Fruit fly (Drosophila melanogaster) whole organism, pupa: ENCODE results near the gene CG3164.

Experiments used
- CG10348 ChIP-seq: fragments of 200-800 bp; sonication (Bioruptor generic); IDR thresholded peaks from 2 replicates; pipeline ENCODE4 v1.3.6; 2022; ENCODE audit warnings: missing biosample characterization, missing genetic modification characterization
- CG12605 ChIP-seq: fragments of 200-800 bp; sonication (Bioruptor generic); IDR thresholded peaks from 2 replicates; pipeline ENCODE4 v1.3.6; 2022; ENCODE audit warnings: missing biosample characterization, missing genetic modification characterization
- CG13204 ChIP-seq: fragments of 200-800 bp; sonication (Bioruptor generic); optimal IDR thresholded peaks from 2 replicates; lab custom pipeline; 2018; ENCODE audit warnings: missing biosample characterization, mild to moderate bottlenecking, missing genetic modification characterization, moderate library complexity
- CG14655 ChIP-seq: fragments of 200-800 bp; sonication (Bioruptor generic); optimal IDR thresholded peaks from 3 replicates; lab custom pipeline; 2017; ENCODE audit warnings: mild to moderate bottlenecking, missing biosample characterization, missing genetic modification reagents, missing genetic modification characterization
- CG15710 ChIP-seq: fragments of 200-800 bp; sonication (Bioruptor generic); optimal IDR thresholded peaks from 2 replicates; lab custom pipeline; 2018; ENCODE audit warnings: missing biosample characterization, mild to moderate bottlenecking, missing genetic modification characterization, moderate library complexity
- CG17806 ChIP-seq: fragments of 200-800 bp; sonication (Bioruptor generic); optimal IDR thresholded peaks from 2 replicates; lab custom pipeline; 2018; ENCODE audit warnings: missing biosample characterization, mild to moderate bottlenecking, missing genetic modification characterization, moderate library complexity
- CG32121 ChIP-seq: fragments of 200-800 bp; sonication (Bioruptor generic); IDR thresholded peaks from 2 replicates; pipeline ENCODE4 v1.3.6; 2022; ENCODE audit warnings: missing biosample characterization, missing genetic modification characterization
- CG34367 ChIP-seq: fragments of 200-800 bp; sonication (Bioruptor generic); optimal IDR thresholded peaks from 2 replicates; lab custom pipeline; 2018; ENCODE audit warnings: missing biosample characterization, mild to moderate bottlenecking, missing genetic modification characterization
- CG4496 ChIP-seq: fragments of 200-800 bp; sonication (Bioruptor generic); IDR thresholded peaks from 3 replicates; pipeline ENCODE4 v1.3.6; 2022; ENCODE audit warnings: missing biosample characterization, missing genetic modification characterization
- CG8159 ChIP-seq: fragments of 200-800 bp; sonication (Bioruptor generic); optimal IDR thresholded peaks from 3 replicates; lab custom pipeline; 2018; ENCODE audit warnings: missing biosample characterization, mild to moderate bottlenecking, missing genetic modification characterization, moderate library complexity
- CG8301 ChIP-seq: fragments of 200-800 bp; sonication (Bioruptor generic); optimal IDR thresholded peaks from 2 replicates; lab custom pipeline; 2018; ENCODE audit warnings: missing biosample characterization, mild to moderate bottlenecking, missing genetic modification characterization
- CG9948 ChIP-seq: fragments of 200-800 bp; sonication (Bioruptor generic); optimal IDR thresholded peaks from 2 replicates; lab custom pipeline; 2018; ENCODE audit warnings: missing biosample characterization, mild to moderate bottlenecking, missing genetic modification characterization, moderate library complexity
- D1 ChIP-seq: fragments of 200-800 bp; sonication (Bioruptor generic); optimal IDR thresholded peaks from 2 replicates; lab custom pipeline; 2018; ENCODE audit warnings: missing biosample characterization, mild to moderate bottlenecking, missing genetic modification characterization, moderate library complexity
- EcR ChIP-seq: fragments of 200-800 bp; sonication (Bioruptor generic); optimal IDR thresholded peaks from 3 replicates; lab custom pipeline; 2019; ENCODE audit warnings: missing biosample characterization, missing genetic modification characterization, mild to moderate bottlenecking, moderate library complexity, missing genetic modification reagents
- Ets98B ChIP-seq: fragments of 200-800 bp; sonication (Bioruptor generic); IDR thresholded peaks from 2 replicates; pipeline ENCODE4 v1.3.6; 2022; ENCODE audit warnings: missing biosample characterization, missing genetic modification characterization
- Pif1A ChIP-seq: fragments of 200-800 bp; sonication (Bioruptor generic); optimal IDR thresholded peaks from 3 replicates; lab custom pipeline; 2016; ENCODE audit warnings: missing biosample characterization, missing genetic modification characterization
- Pif1B ChIP-seq: fragments of 200-800 bp; sonication (Bioruptor generic); optimal IDR thresholded peaks from 3 replicates; lab custom pipeline; 2016; ENCODE audit warnings: missing biosample characterization, missing genetic modification characterization
- Snoo ChIP-seq: fragments of 200-800 bp; sonication (Bioruptor generic); optimal IDR thresholded peaks from 3 replicates; lab custom pipeline; 2017; ENCODE audit warnings: missing biosample characterization, mild to moderate bottlenecking, missing genetic modification characterization, inconsistent platforms
- fd96Ca ChIP-seq: fragments of 200-800 bp; sonication (Bioruptor generic); IDR thresholded peaks from 3 replicates; pipeline ENCODE4 v1.3.6; 2022; ENCODE audit warnings: missing biosample characterization, missing genetic modification characterization
- gl ChIP-seq: fragments of 200-800 bp; sonication (Bioruptor generic); optimal IDR thresholded peaks from 2 replicates; lab custom pipeline; 2018; ENCODE audit warnings: missing biosample characterization, mild to moderate bottlenecking, missing genetic modification characterization
- rn ChIP-seq: fragments of 200-800 bp; sonication (Bioruptor generic); IDR thresholded peaks from 2 replicates; pipeline ENCODE4 v1.3.6; 2022; ENCODE audit warnings: missing biosample characterization, missing genetic modification characterization

The CG3164 gene

DNA sequence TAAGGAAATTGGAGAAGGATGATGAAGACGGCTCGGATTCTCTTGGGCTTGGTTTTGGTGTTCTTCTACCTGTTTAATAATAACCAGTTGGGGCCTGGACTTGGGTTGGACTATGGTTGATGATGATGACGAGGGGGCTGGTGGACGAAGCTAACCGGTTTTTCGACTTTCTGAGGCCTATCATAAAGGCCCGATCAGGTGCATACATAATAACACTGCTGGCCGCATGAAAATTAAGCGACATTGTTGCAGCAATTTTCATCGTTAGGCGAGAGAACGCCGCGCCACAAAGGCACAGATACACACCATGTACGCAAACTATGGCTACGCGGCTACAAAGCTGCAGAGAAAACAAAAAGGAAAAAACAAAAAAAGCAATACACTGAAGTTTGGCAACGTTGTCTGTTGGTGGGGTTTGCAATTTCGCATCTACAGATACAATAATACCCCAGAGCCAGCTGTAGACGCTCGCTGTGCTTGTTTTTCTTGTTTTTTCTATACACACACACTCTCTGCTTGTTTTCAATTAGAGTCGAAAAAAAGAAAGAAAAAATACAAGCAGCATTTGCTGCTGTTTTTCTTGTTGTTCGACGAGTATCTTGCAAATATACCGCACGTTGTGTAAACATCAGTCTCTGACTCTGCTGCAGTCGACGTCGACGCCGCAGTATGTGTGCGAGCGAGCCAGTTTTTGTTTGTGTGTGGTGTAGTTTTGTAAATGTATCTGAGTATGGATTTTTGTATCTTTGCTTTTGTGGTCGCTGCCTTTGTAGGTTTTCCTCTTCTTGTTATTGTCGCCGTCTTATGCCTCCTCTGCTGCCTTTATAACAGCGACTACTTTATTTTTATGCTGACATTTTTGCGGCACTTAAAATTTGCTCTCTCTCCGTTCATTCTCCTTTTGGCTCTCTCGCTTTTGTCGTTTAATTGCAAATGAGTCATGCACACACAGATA lies 35.8 kb upstream of the CG3164 start:
- no peak for TF ChIP-seq CG12605
- no peak for TF ChIP-seq CG32121
- TF ChIP-seq D1 (tag; lab: Kevin White, UChicago): peak; percentile 80
- peak; percentile 92 for TF ChIP-seq CG15710 (tag; lab: Kevin White, UChicago)
- peak; percentile 72 for TF ChIP-seq Snoo
- TF ChIP-seq fd96Ca: no peak
- peak; percentile 97 for TF ChIP-seq Pif1B (GFP tag; lab: Kevin White, UChicago)
- TF ChIP-seq EcR (GFP tag; lab: Kevin White, UChicago): peak; percentile 82
- peak; percentile 90 for TF ChIP-seq CG9948 (tag; lab: Kevin White, UChicago)
- TF ChIP-seq CG14655 (GFP tag; lab: Kevin White, UChicago): peak; percentile 98
- peak; percentile 95 for TF ChIP-seq CG34367 (tag; lab: Kevin White, UChicago)
- no peak for TF ChIP-seq rn (GFP tag; lab: Robert Waterston, UW)
- TF ChIP-seq Pif1A (GFP tag; lab: Kevin White, UChicago): peak; percentile 97
- peak; percentile 90 for TF ChIP-seq CG17806 (tag; lab: Kevin White, UChicago)
- no peak for TF ChIP-seq Ets98B
- TF ChIP-seq gl (tag; lab: Kevin White, UChicago): peak; percentile 99
- no peak for TF ChIP-seq CG10348 (GFP tag; lab: Robert Waterston, UW)
- TF ChIP-seq CG4496: no peak
- peak; percentile 97 for TF ChIP-seq CG8301
- TF ChIP-seq CG8159 (tag; lab: Kevin White, UChicago): peak; percentile 88
- peak; percentile 97 for TF ChIP-seq CG13204 (GFP tag; lab: Kevin White, UChicago)

DNA sequence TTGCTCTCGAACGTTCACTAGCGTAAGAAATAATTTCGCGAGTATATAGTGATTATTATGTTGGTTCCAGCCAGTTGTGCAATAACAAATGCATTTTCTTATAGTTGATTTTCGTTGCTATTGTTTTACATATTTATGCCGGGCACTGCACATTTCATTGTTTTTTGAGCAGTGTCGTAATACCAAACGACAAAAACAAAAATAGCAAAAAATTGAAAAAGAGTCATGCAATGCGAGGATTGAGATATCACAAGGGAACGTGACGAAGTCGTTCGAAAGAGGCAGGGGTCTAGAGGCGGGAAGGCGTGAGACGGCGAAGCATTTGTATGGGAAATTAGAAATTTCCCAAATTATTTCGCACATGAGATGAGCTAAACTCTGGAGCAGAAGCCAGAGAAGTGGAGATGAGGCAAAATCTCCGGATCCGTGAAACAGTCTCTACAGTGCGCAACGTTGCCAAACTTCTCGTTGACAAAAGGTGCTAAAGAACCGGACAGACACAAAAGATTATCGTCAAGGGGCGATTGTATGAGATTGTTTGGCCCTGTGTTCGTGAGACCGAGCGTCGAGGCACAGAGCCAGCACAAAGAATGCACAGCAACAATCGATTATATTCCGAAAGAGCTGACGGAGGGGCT lies 34.8 kb upstream of the CG3164 start:
- TF ChIP-seq Snoo: no peak
- peak; percentile 3 for TF ChIP-seq EcR (GFP tag; lab: Kevin White, UChicago)
- TF ChIP-seq CG15710 (tag; lab: Kevin White, UChicago): no peak
- TF ChIP-seq CG10348 (GFP tag; lab: Robert Waterston, UW): no peak
- TF ChIP-seq Pif1A (GFP tag; lab: Kevin White, UChicago): no peak
- no peak for TF ChIP-seq gl (tag; lab: Kevin White, UChicago)
- TF ChIP-seq CG14655 (GFP tag; lab: Kevin White, UChicago): peak; percentile 14
- peak; percentile 18 for TF ChIP-seq CG8159 (tag; lab: Kevin White, UChicago)
- TF ChIP-seq CG4496: no peak
- TF ChIP-seq rn (GFP tag; lab: Robert Waterston, UW): no peak
- peak; percentile 2 for TF ChIP-seq D1 (tag; lab: Kevin White, UChicago)
- no peak for TF ChIP-seq CG32121
- no peak for TF ChIP-seq CG8301
- no peak for TF ChIP-seq CG17806 (tag; lab: Kevin White, UChicago)
- TF ChIP-seq Ets98B: no peak
- no peak for TF ChIP-seq fd96Ca
- no peak for TF ChIP-seq CG34367 (tag; lab: Kevin White, UChicago)
- no peak for TF ChIP-seq Pif1B (GFP tag; lab: Kevin White, UChicago)
- TF ChIP-seq CG9948 (tag; lab: Kevin White, UChicago): no peak
- no peak for TF ChIP-seq CG12605
- TF ChIP-seq CG13204 (GFP tag; lab: Kevin White, UChicago): no peak
- TF ChIP-seq, all 21 proteins: peak for 4

dm6 chr2L:163229-163628 lies 32.6 kb upstream of the CG3164 start:
- TF ChIP-seq gl (tag; lab: Kevin White, UChicago) (no peak), CG8301 (no peak), D1 (tag; lab: Kevin White, UChicago) (no peak), CG4496 (no peak), EcR (GFP tag; lab: Kevin White, UChicago) (no peak), CG13204 (GFP tag; lab: Kevin White, UChicago) (no peak), Snoo (no peak), fd96Ca (no peak), CG17806 (tag; lab: Kevin White, UChicago) (no peak), Pif1A (GFP tag; lab: Kevin White, UChicago) (no peak), CG32121 (no peak), CG15710 (tag; lab: Kevin White, UChicago) (no peak), Ets98B (no peak), CG12605 (no peak)

- TF ChIP-seq fd96Ca: no peak
- TF ChIP-seq CG4496: no peak
- no peak for TF ChIP-seq CG8159 (tag; lab: Kevin White, UChicago)
- TF ChIP-seq Ets98B: no peak
- TF ChIP-seq CG8301: no peak
- TF ChIP-seq CG32121: no peak
- no peak for TF ChIP-seq CG34367 (tag; lab: Kevin White, UChicago)
- TF ChIP-seq CG9948 (tag; lab: Kevin White, UChicago): peak; percentile 10
- TF ChIP-seq gl (tag; lab: Kevin White, UChicago): no peak
- no peak for TF ChIP-seq CG15710 (tag; lab: Kevin White, UChicago)
- no peak for TF ChIP-seq rn (GFP tag; lab: Robert Waterston, UW)
- no peak for TF ChIP-seq CG10348 (GFP tag; lab: Robert Waterston, UW)
- no peak for TF ChIP-seq CG13204 (GFP tag; lab: Kevin White, UChicago)
- TF ChIP-seq Pif1A (GFP tag; lab: Kevin White, UChicago): no peak
- TF ChIP-seq D1 (tag; lab: Kevin White, UChicago): peak; percentile 59
- no peak for TF ChIP-seq CG17806 (tag; lab: Kevin White, UChicago)
Measured at dm6 chr2L:162208-162607, 31.6 kb upstream of the CG3164 start.
